Worm (Caenorhabditis elegans) whole organism, late embryonic: ENCODE results near the gene Y38F1A.1.

ENCODE experiments used
- C08G9.2 ChIP-seq: sonication (generic microtip); optimal IDR thresholded peaks from 2 replicates; lab custom pipeline; 2016; ENCODE audit warnings: mild to moderate bottlenecking, missing genetic modification characterization, moderate library complexity, missing compliant biosample characterization
- F13H6.1 ChIP-seq: sonication (generic microtip); optimal IDR thresholded peaks from 2 replicates; lab custom pipeline; 2016; ENCODE audit warnings: missing genetic modification characterization, missing compliant biosample characterization
- K09A11.1 ChIP-seq: sonication (generic microtip); optimal IDR thresholded peaks from 2 replicates; lab custom pipeline; 2017; ENCODE audit warnings: antibody characterized with exemption, mild to moderate bottlenecking, missing genetic modification characterization, missing compliant biosample characterization; ENCODE audit not compliant: insufficient read depth
- ahr-1 ChIP-seq: sonication (generic microtip); optimal IDR thresholded peaks from 2 replicates; lab custom pipeline; 2016; ENCODE audit warnings: missing genetic modification characterization, missing compliant biosample characterization
- ama-1 ChIP-seq: fragments of 150-350 bp; optimal IDR thresholded peaks from 2 replicates; lab custom pipeline; 2014
- ceh-14 ChIP-seq: sonication (generic microtip); optimal IDR thresholded peaks from 2 replicates; lab custom pipeline; 2016; ENCODE audit warnings: missing genotype, missing genetic modification characterization, missing compliant biosample characterization
- ceh-19 ChIP-seq: fragments of 200-800 bp; sonication (Bioruptor generic); optimal IDR thresholded peaks from 2 replicates; lab custom pipeline; 2018; ENCODE audit warnings: mild to moderate bottlenecking, missing genetic modification characterization, missing compliant biosample characterization
- ceh-2 ChIP-seq: sonication (generic microtip); optimal IDR thresholded peaks from 2 replicates; lab custom pipeline; 2016; ENCODE audit warnings: missing genotype, missing genetic modification characterization, missing compliant biosample characterization
- ceh-22 ChIP-seq: sonication (generic microtip); optimal IDR thresholded peaks from 2 replicates; lab custom pipeline; 2017; ENCODE audit warnings: missing biosample characterization, missing genetic modification characterization
- ceh-24 ChIP-seq: sonication (generic microtip); optimal IDR thresholded peaks from 2 replicates; lab custom pipeline; 2016; ENCODE audit warnings: mild to moderate bottlenecking, missing genetic modification characterization, missing compliant biosample characterization
- ceh-31 ChIP-seq: sonication (generic microtip); optimal IDR thresholded peaks from 2 replicates; lab custom pipeline; 2016; ENCODE audit warnings: missing genetic modification characterization, missing compliant biosample characterization
- ceh-45 ChIP-seq: fragments of 200-800 bp; sonication (Bioruptor generic); IDR thresholded peaks from 2 replicates; pipeline ENCODE4 v1.3.6; 2022; ENCODE audit warnings: missing genetic modification reagents, missing genetic modification characterization, missing compliant biosample characterization
- ceh-48 ChIP-seq: sonication (generic microtip); optimal IDR thresholded peaks from 2 replicates; lab custom pipeline; 2016; ENCODE audit warnings: missing genetic modification characterization, inconsistent platforms, missing compliant biosample characterization
- ceh-6 ChIP-seq: fragments of 200-800 bp; sonication (Bioruptor generic); optimal IDR thresholded peaks from 2 replicates; lab custom pipeline; 2018; ENCODE audit warnings: mild to moderate bottlenecking, missing genetic modification characterization, missing compliant biosample characterization
- ceh-9 ChIP-seq: sonication (generic microtip); optimal IDR thresholded peaks from 2 replicates; lab custom pipeline; 2016; ENCODE audit warnings: mild to moderate bottlenecking, missing genetic modification characterization, inconsistent platforms, missing compliant biosample characterization
- elt-2 ChIP-seq: sonication (generic microtip); optimal IDR thresholded peaks from 2 replicates; lab custom pipeline; 2016; ENCODE audit warnings: missing genetic modification reagents, missing genetic modification characterization, missing compliant biosample characterization
- elt-4 ChIP-seq: sonication (generic microtip); optimal IDR thresholded peaks from 2 replicates; lab custom pipeline; 2016; ENCODE audit warnings: missing genetic modification characterization, missing compliant biosample characterization
- ets-4 ChIP-seq: sonication (generic microtip); optimal IDR thresholded peaks from 2 replicates; lab custom pipeline; 2016; ENCODE audit warnings: missing genetic modification characterization, missing compliant biosample characterization
- fax-1 ChIP-seq: sonication (generic microtip); optimal IDR thresholded peaks from 2 replicates; lab custom pipeline; 2016; ENCODE audit warnings: missing genotype, missing genetic modification characterization, missing compliant biosample characterization
- fkh-10 ChIP-seq: fragments of 150-350 bp; optimal IDR thresholded peaks from 2 replicates; lab custom pipeline; 2014; ENCODE audit warnings: missing biosample characterization, missing genetic modification reagents, missing genetic modification characterization
- fkh-6 ChIP-seq: sonication (generic microtip); optimal IDR thresholded peaks from 2 replicates; lab custom pipeline; 2016; ENCODE audit warnings: missing genetic modification characterization, missing compliant biosample characterization
- hlh-13 ChIP-seq: fragments of 200-800 bp; sonication (Bioruptor generic); optimal IDR thresholded peaks from 2 replicates; lab custom pipeline; 2018; ENCODE audit warnings: mild to moderate bottlenecking, missing genetic modification characterization, missing compliant biosample characterization
- hlh-15 ChIP-seq: sonication (generic microtip); optimal IDR thresholded peaks from 2 replicates; lab custom pipeline; 2016; ENCODE audit warnings: missing genetic modification characterization, missing compliant biosample characterization
- hlh-30 ChIP-seq: sonication (generic microtip); optimal IDR thresholded peaks from 2 replicates; lab custom pipeline; 2017; ENCODE audit warnings: antibody characterized with exemption, missing genetic modification characterization, missing compliant biosample characterization; ENCODE audit not compliant: insufficient read depth
- hlh-6 ChIP-seq: sonication (generic microtip); optimal IDR thresholded peaks from 2 replicates; lab custom pipeline; 2016; ENCODE audit warnings: missing genotype, missing genetic modification characterization, missing compliant biosample characterization
- lim-6 ChIP-seq: sonication (generic microtip); optimal IDR thresholded peaks from 2 replicates; lab custom pipeline; 2016; ENCODE audit warnings: missing genetic modification characterization, missing compliant biosample characterization
- nhr-11 ChIP-seq: fragments of 150-350 bp; optimal IDR thresholded peaks from 2 replicates; lab custom pipeline; 2014; ENCODE audit warnings: missing biosample characterization, missing genetic modification characterization
- nhr-232 ChIP-seq: sonication (generic microtip); optimal IDR thresholded peaks from 2 replicates; lab custom pipeline; 2016; ENCODE audit warnings: missing genetic modification characterization, missing compliant biosample characterization
- odd-2 ChIP-seq: sonication (generic microtip); optimal IDR thresholded peaks from 2 replicates; lab custom pipeline; 2017; ENCODE audit warnings: antibody characterized with exemption, mild to moderate bottlenecking, missing genetic modification characterization, missing compliant biosample characterization
- pat-9 ChIP-seq: fragments of 200-800 bp; sonication (Bioruptor generic); optimal IDR thresholded peaks from 2 replicates; lab custom pipeline; 2018; ENCODE audit warnings: mild to moderate bottlenecking, missing genetic modification characterization, moderate library complexity, missing compliant biosample characterization
- pha-4 ChIP-seq: fragments of 150-350 bp; optimal IDR thresholded peaks from 2 replicates; lab custom pipeline; 2018; ENCODE audit warnings: missing biosample characterization, missing genetic modification reagents, missing genetic modification characterization
- pqm-1 ChIP-seq: sonication (generic microtip); optimal IDR thresholded peaks from 2 replicates; lab custom pipeline; 2016; ENCODE audit warnings: missing genetic modification characterization, missing compliant biosample characterization
- ref-2 ChIP-seq: sonication (generic microtip); optimal IDR thresholded peaks from 2 replicates; lab custom pipeline; 2016; ENCODE audit warnings: missing genetic modification characterization, missing compliant biosample characterization
- rnt-1 ChIP-seq: sonication (generic microtip); optimal IDR thresholded peaks from 2 replicates; lab custom pipeline; 2016; ENCODE audit warnings: missing genetic modification characterization, missing compliant biosample characterization
- sdc-2 ChIP-seq: sonication (generic microtip); optimal IDR thresholded peaks from 2 replicates; lab custom pipeline; 2016; ENCODE audit warnings: missing genotype, missing genetic modification characterization, missing compliant biosample characterization
- sox-2 ChIP-seq: fragments of 200-800 bp; sonication (Bioruptor generic); IDR thresholded peaks from 2 replicates; pipeline ENCODE4 v1.3.6; 2022; ENCODE audit warnings: missing genetic modification reagents, missing genetic modification characterization, missing compliant biosample characterization
- tbx-2 ChIP-seq: sonication (generic microtip); optimal IDR thresholded peaks from 2 replicates; lab custom pipeline; 2016; ENCODE audit warnings: missing genetic modification characterization, missing compliant biosample characterization
- tbx-7 ChIP-seq: sonication (generic microtip); optimal IDR thresholded peaks from 2 replicates; lab custom pipeline; 2016; ENCODE audit warnings: missing genotype, missing genetic modification characterization, missing compliant biosample characterization
- ttx-3 ChIP-seq: sonication (generic microtip); optimal IDR thresholded peaks from 2 replicates; lab custom pipeline; 2016; ENCODE audit warnings: missing genetic modification reagents, missing genetic modification characterization, missing compliant biosample characterization
- unc-42 ChIP-seq: sonication (generic microtip); optimal IDR thresholded peaks from 2 replicates; lab custom pipeline; 2016; ENCODE audit warnings: missing genotype, missing genetic modification characterization, missing compliant biosample characterization

Gene Y38F1A.1

DNA sequence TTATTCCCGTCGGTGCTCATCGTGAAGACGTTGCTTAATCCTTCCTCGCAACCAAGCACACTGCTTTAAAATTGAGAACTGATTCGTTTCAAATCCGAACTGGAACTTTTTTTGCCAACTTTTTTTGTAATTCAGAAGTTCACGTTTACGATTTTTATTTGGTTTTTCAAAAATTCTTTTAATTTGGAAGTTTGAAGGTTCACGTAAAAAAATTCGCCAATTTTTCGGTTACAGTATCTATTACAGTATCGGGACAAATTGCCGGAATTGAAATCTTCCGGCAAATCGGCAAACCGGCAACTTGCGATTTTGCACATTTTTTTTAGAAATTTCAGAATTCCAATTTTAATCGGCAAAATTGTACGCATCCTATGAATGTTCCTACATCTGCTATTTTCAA is 26.3 kb downstream of the Y38F1A.1 start, which contains the start of gene F58G1.3:
Gene F58G1.3 (minus strand): TSS at position 101 of the 400 bp plus-strand sequence.
- TF ChIP-seq pqm-1 (tag; lab: Kevin White, UChicago) (no peak), ama-1 (no peak), hlh-15 (tag; lab: Kevin White, UChicago) (no peak), F13H6.1 (tag; lab: Kevin White, UChicago) (no peak), ceh-22 (tag; lab: Kevin White, UChicago) (no peak), fkh-6 (tag; lab: Kevin White, UChicago) (no peak), fax-1 (tag; lab: Kevin White, UChicago) (no peak), ets-4 (tag; lab: Kevin White, UChicago) (no peak)

DNA sequence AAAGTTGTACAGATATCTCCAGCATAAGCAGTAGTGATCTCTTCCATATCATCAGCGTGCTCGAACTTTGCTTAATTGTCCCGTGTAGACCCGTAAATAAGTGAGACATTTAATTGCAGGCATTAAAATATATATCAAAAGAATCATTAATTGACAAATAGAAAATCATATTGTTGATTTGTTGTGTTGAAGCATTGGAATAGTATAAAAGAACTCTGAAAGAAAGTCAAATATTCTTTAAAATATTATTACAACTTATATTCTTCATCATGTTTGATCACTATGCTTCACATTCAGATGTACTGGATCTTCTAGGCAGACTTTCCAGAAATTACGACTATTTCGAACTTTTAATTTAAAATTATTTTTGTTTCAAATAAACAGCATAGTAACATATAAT is 29.0 kb downstream of the Y38F1A.1 start, which contains the start of gene F58G1.8:
Gene F58G1.8 (minus strand): TSS at position 101 of the 400 bp plus-strand sequence.
- no peak for TF ChIP-seq F13H6.1 (tag; lab: Kevin White, UChicago)
- no peak for TF ChIP-seq nhr-232
- TF ChIP-seq ttx-3 (tag; lab: Kevin White, UChicago), result no peak
- TF ChIP-seq K09A11.1 (tag; lab: Kevin White, UChicago), result no peak
- no peak for TF ChIP-seq ceh-24 (tag; lab: Kevin White, UChicago)
- TF ChIP-seq ceh-2, result no peak
- no peak for TF ChIP-seq rnt-1
- TF ChIP-seq ceh-45 (GFP tag; lab: Robert Waterston, UW), result no peak
- no peak for TF ChIP-seq ceh-6 (GFP tag; lab: Kevin White, UChicago)
- TF ChIP-seq odd-2 (tag; lab: Kevin White, UChicago), result no peak
- TF ChIP-seq ceh-9 (tag; lab: Kevin White, UChicago), result no peak
- no peak for TF ChIP-seq unc-42 (tag; lab: Kevin White, UChicago)
- no peak for TF ChIP-seq pat-9 (tag; lab: Kevin White, UChicago)
- TF ChIP-seq ceh-22 (tag; lab: Kevin White, UChicago), result no peak

DNA sequence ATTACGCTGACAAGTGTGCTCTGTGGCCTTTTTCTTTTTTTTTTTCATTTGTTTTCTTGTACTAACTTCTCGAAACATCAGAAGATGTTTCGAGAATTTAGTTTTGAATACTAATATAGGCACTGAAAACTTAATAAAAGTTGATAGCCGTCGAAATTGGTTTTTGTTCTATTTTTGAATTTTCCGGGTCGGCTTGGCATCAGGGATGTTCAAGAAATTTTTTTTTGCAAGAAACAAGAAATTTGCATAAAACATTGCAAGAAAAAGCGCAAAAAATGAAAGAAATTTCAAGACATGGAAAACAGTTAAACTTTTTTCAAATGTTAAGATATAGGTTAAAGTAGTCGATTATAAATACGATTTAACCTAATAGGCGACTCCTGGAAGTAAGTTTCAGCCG is 31.3 kb downstream of the Y38F1A.1 start:
- TF ChIP-seq ttx-3 (tag; lab: Kevin White, UChicago) (no peak), nhr-232 (no peak)
- TF ChIP-seq, all 69 proteins: peak for 0

DNA sequence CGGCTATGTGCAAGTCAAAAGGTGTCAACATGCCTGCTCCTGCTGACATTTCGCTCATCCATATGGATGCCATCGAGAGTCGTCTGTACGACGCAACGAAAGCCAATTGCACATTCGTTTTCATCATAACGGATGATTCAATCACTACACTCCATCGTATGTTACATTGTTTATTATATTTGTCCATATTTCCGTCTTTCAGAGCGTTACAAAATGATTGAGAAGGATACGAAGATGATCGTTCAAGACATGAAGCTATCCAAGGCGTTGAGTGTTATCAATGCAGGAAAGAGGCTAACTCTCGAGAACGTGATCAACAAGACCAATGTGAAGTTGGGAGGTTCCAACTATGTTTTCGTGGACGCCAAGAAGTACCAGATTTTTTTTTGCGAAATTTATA is 33.1 kb downstream of the Y38F1A.1 start:
- no peak for TF ChIP-seq ref-2 (tag; lab: Kevin White, UChicago)
- TF ChIP-seq pha-4, result no peak
- TF ChIP-seq elt-4, result no peak
- no peak for TF ChIP-seq ahr-1 (tag; lab: Kevin White, UChicago)
- TF ChIP-seq ets-4 (tag; lab: Kevin White, UChicago), result no peak
- no peak for TF ChIP-seq tbx-2 (tag; lab: Kevin White, UChicago)
- TF ChIP-seq sdc-2 (tag; lab: Kevin White, UChicago), result no peak
- TF ChIP-seq tbx-7, result no peak
- no peak for TF ChIP-seq ama-1
- no peak for TF ChIP-seq ceh-24 (tag; lab: Kevin White, UChicago)
- TF ChIP-seq ceh-9 (tag; lab: Kevin White, UChicago), result no peak
- TF ChIP-seq ceh-45 (GFP tag; lab: Robert Waterston, UW), result no peak
- TF ChIP-seq, all 69 proteins: peak for 0

DNA sequence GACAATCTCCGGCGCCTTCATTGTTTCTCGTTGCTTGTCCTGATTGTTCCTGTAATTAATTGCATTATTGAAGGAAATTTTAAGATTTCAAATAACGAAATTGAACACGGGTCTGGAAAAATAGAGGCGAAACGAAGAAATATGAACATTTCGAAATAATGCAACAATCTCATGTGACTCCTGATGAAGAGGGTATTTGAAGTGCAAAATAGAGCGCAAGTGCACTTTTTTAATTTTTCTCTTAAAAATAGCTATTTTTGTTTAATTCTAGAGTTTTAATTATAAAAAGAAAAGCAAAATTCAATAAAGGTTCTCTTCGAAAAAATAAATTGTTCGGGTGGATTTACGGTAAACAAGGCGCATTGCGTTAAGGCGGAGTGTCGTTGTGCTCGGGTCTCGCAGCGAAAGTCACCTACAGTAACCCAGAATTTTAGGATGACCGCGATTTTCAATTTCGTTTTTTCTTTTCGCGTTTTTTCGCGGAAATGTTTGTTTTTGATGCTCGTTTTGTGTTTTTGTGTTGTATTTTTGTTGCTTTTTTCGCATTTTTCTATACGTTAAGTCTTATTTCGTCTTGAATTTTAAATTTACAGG is 35.5 kb downstream of the Y38F1A.1 start, which contains the start of the genes F58G1.2 and wago-4:
Gene F58G1.2 (minus strand): TSS at position 51 of the 594 bp plus-strand sequence.
Gene wago-4 (plus strand): TSS at position 592 of the 594 bp plus-strand sequence.
- no peak for TF ChIP-seq elt-4
- no peak for TF ChIP-seq sox-2 (GFP tag; lab: Robert Waterston, UW)
- no peak for TF ChIP-seq fkh-10 (GFP tag; lab: Kevin White, UChicago)
- TF ChIP-seq, all 69 proteins: peak for 0

DNA sequence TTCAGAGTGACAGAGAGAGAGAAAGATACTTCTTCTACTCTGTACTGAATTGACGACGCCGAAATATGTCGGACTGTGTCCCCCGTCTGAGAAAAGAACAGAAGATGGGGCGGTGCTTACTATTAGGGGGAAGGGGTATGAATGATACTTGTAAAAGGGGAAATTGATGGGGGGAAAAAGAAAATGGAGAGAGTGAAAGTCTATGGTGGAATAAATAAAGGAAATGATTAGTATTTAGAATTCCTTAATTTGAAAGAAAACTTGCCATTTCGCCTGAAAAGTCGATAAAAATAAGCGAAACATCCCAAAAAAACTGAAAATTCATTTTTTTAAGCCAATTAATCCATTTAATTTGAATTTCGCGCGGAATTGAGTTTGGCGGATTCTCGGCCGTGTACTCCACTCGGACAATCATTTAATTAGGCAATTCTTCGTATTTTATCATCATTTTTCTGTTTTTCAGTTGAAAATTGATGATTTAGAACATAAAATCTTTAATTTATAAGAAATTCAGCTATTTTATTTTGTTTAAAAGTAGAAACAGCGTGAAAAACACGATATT is 40.0 kb downstream of the Y38F1A.1 start, which contains the start of gene F35C5.12:
Gene F35C5.12 (minus strand): TSS at position 51 of the 562 bp plus-strand sequence.
- no peak for TF ChIP-seq hlh-30 (tag; lab: Kevin White, UChicago)
- TF ChIP-seq ceh-31 (tag; lab: Kevin White, UChicago), result peak; percentile 34
- no peak for TF ChIP-seq unc-42 (tag; lab: Kevin White, UChicago)
- TF ChIP-seq tbx-2 (tag; lab: Kevin White, UChicago), result no peak
- TF ChIP-seq pha-4, result no peak
- no peak for TF ChIP-seq lim-6
- TF ChIP-seq hlh-6, result no peak
- no peak for TF ChIP-seq hlh-13
- TF ChIP-seq nhr-232, result no peak
- TF ChIP-seq C08G9.2, result peak; percentile 44
- no peak for TF ChIP-seq nhr-11 (tag; lab: Kevin White, UChicago)
- TF ChIP-seq ref-2 (tag; lab: Kevin White, UChicago), result no peak
- no peak for TF ChIP-seq ceh-48 (tag; lab: Kevin White, UChicago)
- no peak for TF ChIP-seq ceh-2
- TF ChIP-seq ceh-14, result no peak
- no peak for TF ChIP-seq ceh-19
- no peak for TF ChIP-seq elt-2 (tag; lab: Kevin White, UChicago)
- peak; percentile 2 for TF ChIP-seq tbx-7
